2 worm cellular contexts compared by ENCODE assay signal in the genomic region with DNA sequence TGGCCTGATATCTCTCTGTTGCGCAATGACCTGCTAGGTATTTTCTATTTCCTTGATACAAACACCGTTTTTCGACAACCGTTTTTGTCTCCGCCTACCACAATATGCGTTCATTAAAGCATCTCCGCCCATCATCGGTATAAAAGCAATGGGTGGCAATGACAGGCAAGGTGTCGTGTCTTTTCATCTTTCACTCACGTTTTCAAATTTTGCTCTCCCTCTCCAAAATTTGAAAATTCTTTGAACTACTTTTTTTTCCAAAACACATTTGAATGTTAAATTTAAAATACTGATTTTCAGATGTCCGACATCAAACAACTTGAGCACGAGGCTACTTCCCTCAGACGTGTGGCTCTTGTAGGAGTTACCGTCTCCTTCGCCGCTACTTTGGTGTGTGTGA.
TF ChIP-seq lines count a peak whose summit lies in the region.

TSS of gene col-169 (plus strand) at position 301 of the 400 bp plus-strand sequence.

TF ChIP-seq in whole organism, L4 larva, 104 proteins besides CTCF, POLR2A, EP300 and RAD21:
- no peak for TF ChIP-seq arid-1 (GFP tag; conservative IDR thresholded peaks at IDR 0.05; lab: Robert Waterston, UW)
- peak; percentile 84 for TF ChIP-seq aha-1 (tag; lab: Kevin White, UChicago)

TF ChIP-seq in whole organism, mixed stage, embryonic, 35 proteins besides CTCF, POLR2A, EP300 and RAD21:
- TF ChIP-seq zip-8 (tag; optimal IDR thresholded peaks at IDR 0.05; lab: Kevin White, UChicago): peak; percentile 30
- TF ChIP-seq ztf-11 (tag; optimal IDR thresholded peaks at IDR 0.05; lab: Kevin White, UChicago): no peak
- no peak for TF ChIP-seq M03D4.4 (tag; optimal IDR thresholded peaks at IDR 0.05; lab: Kevin White, UChicago)
